Worm (Caenorhabditis elegans) whole organism, L1 larva: ENCODE results near the gene T28F12.1.
A peak's percentile ranks its signal among the peaks of the same experiment; 100 is the strongest.

ENCODE experiments used
- C04F5.9 ChIP-seq: sonication (generic microtip); optimal IDR thresholded peaks from 2 replicates; lab custom pipeline; 2016; ENCODE audit warnings: missing genetic modification characterization, missing compliant biosample characterization
- C16A3.4 ChIP-seq: fragments of 150-350 bp; optimal IDR thresholded peaks from 2 replicates; lab custom pipeline; 2014; ENCODE audit warnings: missing biosample characterization, missing genetic modification characterization
- C34B4.2 ChIP-seq: sonication (generic microtip); optimal IDR thresholded peaks from 2 replicates; lab custom pipeline; 2017; ENCODE audit warnings: mild to moderate bottlenecking, missing genetic modification characterization, missing compliant biosample characterization
- blmp-1 ChIP-seq: fragments of 150-350 bp; optimal IDR thresholded peaks from 2 replicates; lab custom pipeline; 2014; ENCODE audit warnings: missing biosample characterization, missing genetic modification characterization
- ces-1 ChIP-seq: fragments of 150-350 bp; optimal IDR thresholded peaks from 2 replicates; lab custom pipeline; 2014; ENCODE audit warnings: missing biosample characterization, missing genetic modification reagents, missing genetic modification characterization
- dpl-1 ChIP-seq, 3 experiments: fragments of 150-350 bp in 2 of 3; sonication (generic microtip) in 1 of 3; optimal IDR thresholded peaks; 2 replicates each; lab custom pipeline; 2014 to 2017; ENCODE audit warnings: missing biosample characterization in 3 of 3, missing genetic modification characterization in 3 of 3, missing genetic modification reagents in 3 of 3
- dsc-1 ChIP-seq: sonication (generic microtip); optimal IDR thresholded peaks from 2 replicates; lab custom pipeline; 2016; ENCODE audit warnings: mild to moderate bottlenecking, missing genetic modification characterization, missing compliant biosample characterization
- efl-1 ChIP-seq, 4 experiments: fragments of 150-350 bp; optimal IDR thresholded peaks in 3 of 4; peaks in 1 of 4; 1 replicate in 1 of 4; 2 replicates in 3 of 4; lab custom pipeline; 2014; ENCODE audit warnings: missing biosample characterization in 2 of 4, missing genetic modification characterization in 2 of 4, missing genetic modification reagents in 2 of 4
- elt-3 ChIP-seq, 6 experiments: fragments of 150-350 bp in 1 of 6; sonication (generic microtip); optimal IDR thresholded peaks; 2 replicates each; lab custom pipeline; 2017 to 2018; ENCODE audit warnings: missing biosample characterization in 6 of 6, missing genetic modification characterization in 6 of 6, inconsistent platforms in 1 of 6
- fkh-8 ChIP-seq: sonication (generic microtip); optimal IDR thresholded peaks from 2 replicates; lab custom pipeline; 2016; ENCODE audit warnings: mild to moderate bottlenecking, missing genetic modification characterization, missing compliant biosample characterization
- grh-1 ChIP-seq: fragments of 200-800 bp; sonication (Bioruptor generic); IDR thresholded peaks from 2 replicates; pipeline ENCODE4 v1.3.6; 2022; ENCODE audit warnings: missing genetic modification reagents, missing genetic modification characterization, missing compliant biosample characterization
- jun-1 ChIP-seq: fragments of 150-350 bp; optimal IDR thresholded peaks from 2 replicates; lab custom pipeline; 2014; ENCODE audit warnings: missing biosample characterization, missing genetic modification reagents, missing genetic modification characterization
- lin-14 ChIP-seq: fragments of 200-800 bp; sonication (Bioruptor generic); optimal IDR thresholded peaks from 2 replicates; lab custom pipeline; 2018; ENCODE audit warnings: mild to moderate bottlenecking, missing genetic modification characterization, moderate library complexity, missing compliant biosample characterization
- lsy-2 ChIP-seq, 2 experiments: fragments of 150-350 bp; optimal IDR thresholded peaks; 2 replicates each; lab custom pipeline; 2014; ENCODE audit warnings: missing biosample characterization in 2 of 2, missing genetic modification characterization in 2 of 2
- mab-9 ChIP-seq: fragments of 200-800 bp; sonication (Bioruptor generic); IDR thresholded peaks from 2 replicates; pipeline ENCODE4 v1.3.6; 2022; ENCODE audit warnings: missing genetic modification reagents, missing genetic modification characterization, missing compliant biosample characterization
- mdl-1 ChIP-seq, 2 experiments: fragments of 150-350 bp; optimal IDR thresholded peaks; 2 replicates each; lab custom pipeline; 2014 to 2017; ENCODE audit warnings: missing biosample characterization in 2 of 2, missing genetic modification characterization in 2 of 2, inconsistent platforms in 1 of 2
- mef-2 ChIP-seq: fragments of 150-350 bp; optimal IDR thresholded peaks from 2 replicates; lab custom pipeline; 2014; ENCODE audit warnings: missing biosample characterization, missing genetic modification characterization
- nhr-71 ChIP-seq: sonication (generic microtip); optimal IDR thresholded peaks from 2 replicates; lab custom pipeline; 2016; ENCODE audit warnings: mild to moderate bottlenecking, missing genetic modification characterization, moderate library complexity, missing compliant biosample characterization
- nhr-76 ChIP-seq: sonication (generic microtip); optimal IDR thresholded peaks from 2 replicates; lab custom pipeline; 2017; ENCODE audit warnings: missing biosample characterization, missing genetic modification characterization
- nhr-85 ChIP-seq: sonication (generic microtip); peaks from one replicate; lab custom pipeline; 2016; ENCODE audit warnings: missing genetic modification characterization, inconsistent platforms, missing compliant biosample characterization
- nhr-90 ChIP-seq: sonication (generic microtip); optimal IDR thresholded peaks from 2 replicates; lab custom pipeline; 2016; ENCODE audit warnings: mild to moderate bottlenecking, missing genetic modification characterization, missing compliant biosample characterization; ENCODE audit not compliant: poor library complexity
- pag-3 ChIP-seq: sonication (generic microtip); optimal IDR thresholded peaks from 2 replicates; lab custom pipeline; 2017; ENCODE audit warnings: missing genetic modification characterization, mild to moderate bottlenecking, missing compliant biosample characterization, antibody characterized with exemption, borderline replicate concordance; ENCODE audit not compliant: insufficient read depth
- pax-3 ChIP-seq: fragments of 200-800 bp; sonication (Bioruptor generic); optimal IDR thresholded peaks from 2 replicates; lab custom pipeline; 2018; ENCODE audit warnings: mild to moderate bottlenecking, missing genetic modification characterization, moderate library complexity, missing compliant biosample characterization
- rnt-1 ChIP-seq: sonication (generic microtip); optimal IDR thresholded peaks from 2 replicates; lab custom pipeline; 2016; ENCODE audit warnings: mild to moderate bottlenecking, missing genetic modification characterization, moderate library complexity, missing compliant biosample characterization
- snu-23 ChIP-seq: sonication (generic microtip); optimal IDR thresholded peaks from 2 replicates; lab custom pipeline; 2016; ENCODE audit warnings: missing genetic modification characterization, missing compliant biosample characterization
- sup-37 ChIP-seq: fragments of 200-800 bp; sonication (Bioruptor generic); optimal IDR thresholded peaks from 2 replicates; lab custom pipeline; 2018; ENCODE audit warnings: mild to moderate bottlenecking, missing genetic modification characterization, missing compliant biosample characterization
- unc-130 ChIP-seq: fragments of 150-350 bp; optimal IDR thresholded peaks from 2 replicates; lab custom pipeline; 2017; ENCODE audit warnings: missing biosample characterization, missing genetic modification characterization, inconsistent platforms
- unc-30 ChIP-seq: sonication (generic microtip); optimal IDR thresholded peaks from 2 replicates; lab custom pipeline; 2017; ENCODE audit warnings: missing biosample characterization, missing genetic modification characterization
- ztf-11 ChIP-seq, 2 experiments: sonication (generic microtip); optimal IDR thresholded peaks; 2 replicates each; lab custom pipeline; 2016 to 2017; ENCODE audit warnings: missing genetic modification characterization in 2 of 2, missing biosample characterization in 1 of 2, missing compliant biosample characterization in 1 of 2

Gene T28F12.1

ce11 chrV:4509319-4509937 is 3.4 kb upstream of the T28F12.1 start:
- TF ChIP-seq pag-3 (tag; lab: Kevin White, UChicago) (no peak), mab-9 (GFP tag; lab: Robert Waterston, UW) (no peak), dsc-1 (tag; lab: Kevin White, UChicago) (no peak), grh-1 (GFP tag; lab: Robert Waterston, UW) (no peak), C34B4.2 (no peak), lsy-2 (tag; optimal IDR thresholded peaks at IDR 0.05; lab: Kevin White, UChicago) (peak in 1 of 2 experiments; percentile 8), jun-1 (no peak), dpl-1 (GFP tag; optimal IDR thresholded peaks at IDR 0.05; lab: Kevin White, UChicago) (no peak), nhr-90 (tag; lab: Kevin White, UChicago) (no peak), mef-2 (tag; lab: Kevin White, UChicago) (no peak), lin-14 (GFP tag; lab: Kevin White, UChicago) (peak; percentile 17), efl-1 (optimal IDR thresholded peaks at IDR 0.05; lab: Kevin White, UChicago) (no peak), efl-1 (GFP tag; optimal IDR thresholded peaks at IDR 0.05 in 1 of 2; lab: Kevin White, UChicago) (peak in 1 of 2 experiments; percentile 50), nhr-85 (tag; lab: Kevin White, UChicago) (peak; percentile 70), snu-23 (GFP tag; lab: Kevin White, UChicago) (no peak), rnt-1 (tag; lab: Kevin White, UChicago) (peak; percentile 24), ces-1 (no peak), sup-37 (GFP tag; lab: Kevin White, UChicago) (no peak), nhr-76 (tag; lab: Kevin White, UChicago) (no peak), fkh-8 (tag; lab: Kevin White, UChicago) (no peak)
- TF ChIP-seq, all 84 proteins: peak for 5

- no peak for TF ChIP-seq mab-9 (GFP tag; lab: Robert Waterston, UW)
- no peak for TF ChIP-seq efl-1 (optimal IDR thresholded peaks at IDR 0.05; lab: Kevin White, UChicago)
- TF ChIP-seq efl-1 (GFP tag; optimal IDR thresholded peaks at IDR 0.05 in 1 of 2; lab: Kevin White, UChicago): peak in 1 of 2 experiments; percentile 71
Observed at ce11 chrV:4510351-4510750, 2.5 kb upstream of the T28F12.1 start.

- TF ChIP-seq lin-14 (GFP tag; lab: Kevin White, UChicago): peak; percentile 11
- TF ChIP-seq nhr-85 (tag; lab: Kevin White, UChicago): peak; percentile 53
- TF ChIP-seq elt-3 (tag; optimal IDR thresholded peaks at IDR 0.05; lab: Kevin White, UChicago): peak in 4 of 6 experiments; percentile 13 to 53 (median 29)
- no peak for TF ChIP-seq ztf-11 (tag; optimal IDR thresholded peaks at IDR 0.05; lab: Kevin White, UChicago)
- TF ChIP-seq lsy-2 (tag; optimal IDR thresholded peaks at IDR 0.05; lab: Kevin White, UChicago): no peak
- TF ChIP-seq unc-30 (tag; lab: Kevin White, UChicago): no peak
- no peak for TF ChIP-seq pax-3 (tag; lab: Kevin White, UChicago)
- peak; percentile 75 for TF ChIP-seq blmp-1 (tag; lab: Kevin White, UChicago)
- TF ChIP-seq, all 84 proteins: peak for 4
Observed at ce11 chrV:4518657-4519056, 5.8 kb downstream of the T28F12.1 start.

ce11 chrV:4523312-4523711 is 10.5 kb downstream of the T28F12.1 start:
- TF ChIP-seq elt-3 (tag; optimal IDR thresholded peaks at IDR 0.05; lab: Kevin White, UChicago): peak in 1 of 6 experiments; percentile 56
- peak; percentile 51 for TF ChIP-seq blmp-1 (tag; lab: Kevin White, UChicago)
- peak in 1 of 2 experiments; percentile 9 for TF ChIP-seq mdl-1 (tag; optimal IDR thresholded peaks at IDR 0.05; lab: Kevin White, UChicago)
- TF ChIP-seq unc-130: peak; percentile 10
- TF ChIP-seq fkh-8 (tag; lab: Kevin White, UChicago): no peak
- TF ChIP-seq pax-3 (tag; lab: Kevin White, UChicago): no peak
- no peak for TF ChIP-seq C04F5.9 (tag; lab: Kevin White, UChicago)

- TF ChIP-seq rnt-1 (tag; lab: Kevin White, UChicago) (peak; percentile 61), nhr-71 (tag; lab: Kevin White, UChicago) (peak; percentile 58), lin-14 (GFP tag; lab: Kevin White, UChicago) (peak; percentile 84), pag-3 (tag; lab: Kevin White, UChicago) (peak; percentile 3), C16A3.4 (tag; lab: Kevin White, UChicago) (no peak)
Observed at ce11 chrV:4523844-4524243, 11.0 kb downstream of the T28F12.1 start.
